Fruit fly (Drosophila melanogaster): ENCODE measurements around the gene Fancm.

Gene Fancm

DNA sequence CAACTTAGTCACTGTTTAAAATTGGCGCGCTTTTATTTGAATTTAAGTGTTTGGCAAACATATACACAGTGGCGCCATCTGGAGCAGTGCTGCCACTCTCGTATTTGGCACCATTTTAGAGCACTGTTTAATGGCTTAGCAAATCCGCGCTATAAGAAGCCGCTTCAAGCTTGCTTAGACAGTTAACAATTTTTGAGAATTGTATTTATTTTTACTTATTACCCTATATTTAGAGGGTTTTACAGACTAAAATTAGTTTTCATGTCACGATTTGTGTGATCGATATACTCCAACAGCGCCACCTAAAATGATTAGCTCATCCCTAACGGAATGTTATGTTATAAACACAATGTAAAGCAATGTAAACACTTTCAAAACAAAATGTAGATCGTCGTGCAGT is at the start of gene Fancm:
Gene Fancm (plus strand): TSS at position 366 of the 400 bp plus-strand sequence.
- TF ChIP-seq noc (tag; optimal IDR thresholded peaks at IDR 0.05) = no peak

DNA sequence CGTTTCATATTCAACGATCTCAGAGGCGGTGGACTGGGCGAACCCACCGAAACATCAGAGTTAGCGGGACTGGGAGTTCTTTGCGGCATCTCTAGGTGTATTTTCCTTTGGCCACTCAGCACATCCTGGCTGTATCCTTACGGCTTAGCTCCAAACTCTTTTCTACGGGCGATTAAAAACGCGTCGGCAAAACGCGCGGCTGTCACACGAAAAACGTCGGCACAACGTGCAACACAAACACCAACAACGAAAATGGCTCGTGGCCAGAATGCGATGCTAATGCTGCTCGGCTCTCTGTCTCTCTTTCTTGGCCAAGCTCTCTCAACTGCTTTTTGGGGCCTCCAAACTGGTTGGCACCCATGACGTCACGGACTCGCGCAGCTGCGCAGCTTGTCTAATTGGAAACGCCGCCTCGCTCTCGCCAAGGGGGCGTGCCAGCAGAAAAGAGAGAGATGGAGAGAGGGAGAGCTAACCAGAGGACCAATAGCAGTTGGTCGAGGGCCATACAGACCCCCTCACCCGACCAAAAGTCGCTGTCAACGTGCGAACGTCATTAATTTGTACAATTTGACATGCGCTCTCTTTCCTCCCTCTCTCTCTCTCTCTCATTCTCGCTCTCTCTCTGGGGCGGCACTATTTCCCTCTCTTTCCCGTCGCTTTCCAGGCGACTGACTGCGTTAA is 48.1 kb upstream of the Fancm start, which contains the start of gene lbl:
Gene lbl (minus strand): TSS at position 255 of the 681 bp plus-strand sequence.
- no peak for TF ChIP-seq noc (tag; optimal IDR thresholded peaks at IDR 0.05)

DNA sequence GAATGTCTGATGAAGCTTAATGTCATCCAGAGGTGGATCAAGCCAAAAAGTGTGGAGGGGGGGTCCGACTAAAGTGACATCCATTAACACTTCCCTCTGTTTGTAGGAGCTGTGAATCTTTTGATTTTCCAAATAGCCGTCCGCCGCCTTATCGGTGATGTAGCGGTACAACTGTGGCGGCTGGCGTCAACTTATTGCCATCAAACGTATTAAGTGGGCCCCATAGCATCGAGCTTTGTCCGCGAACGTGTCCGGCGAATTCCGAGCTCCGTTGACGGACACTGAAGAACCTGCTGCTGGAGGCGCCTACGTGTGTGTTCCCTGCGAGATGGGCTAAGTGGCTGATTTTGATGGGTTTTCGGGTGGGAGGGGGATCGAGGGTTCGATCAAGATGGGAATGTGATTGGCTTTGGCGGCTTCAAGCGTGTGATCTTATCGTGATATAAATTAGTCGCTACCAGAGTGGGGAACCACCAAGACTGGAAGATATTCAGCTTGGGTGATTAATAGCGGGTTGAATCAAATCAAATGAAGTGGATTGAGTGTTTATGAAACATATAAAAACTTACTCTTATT is 44.5 kb upstream of the Fancm start:
- TF ChIP-seq noc (tag; optimal IDR thresholded peaks at IDR 0.05) = no peak

DNA sequence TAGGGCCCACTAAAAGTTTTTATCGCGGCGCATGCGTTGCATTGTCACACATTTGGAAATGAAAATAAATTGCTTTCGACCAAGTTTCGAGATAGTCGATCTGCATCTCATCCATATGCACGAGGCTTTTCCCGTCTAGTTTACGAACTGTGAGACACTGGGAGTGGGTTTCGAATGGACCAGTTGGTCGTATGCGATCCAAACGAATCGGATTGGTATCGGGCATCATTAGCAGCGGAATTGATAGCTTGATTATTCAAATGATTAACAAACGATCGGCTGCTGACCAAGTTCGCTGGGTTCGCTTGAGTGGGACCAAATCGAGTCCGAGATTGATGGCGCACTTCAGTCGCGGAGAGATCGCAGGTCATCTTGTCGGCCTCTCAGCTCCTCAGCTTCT is 42.0 kb upstream of the Fancm start:
- no peak for TF ChIP-seq noc (tag; optimal IDR thresholded peaks at IDR 0.05)

DNA sequence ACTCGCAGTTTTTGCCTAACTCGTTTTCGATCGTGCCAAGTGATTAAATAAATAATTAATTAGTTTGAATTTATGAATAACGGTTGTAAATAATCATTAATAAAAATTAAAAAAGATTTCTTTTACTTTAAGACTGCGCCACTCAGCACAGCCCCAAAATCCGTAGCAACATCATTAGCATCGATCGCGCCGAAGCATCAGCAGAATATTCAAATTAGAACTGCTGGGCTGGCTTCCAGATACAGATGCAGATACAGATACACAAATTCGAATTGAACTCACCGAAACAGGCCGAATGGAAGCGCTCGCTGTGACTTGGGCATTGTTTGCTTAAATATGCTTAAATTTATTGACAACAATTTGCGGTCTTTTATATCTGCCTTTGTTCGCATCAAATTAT is 41.4 kb upstream of the Fancm start:
- TF ChIP-seq noc (tag; optimal IDR thresholded peaks at IDR 0.05) = no peak

DNA sequence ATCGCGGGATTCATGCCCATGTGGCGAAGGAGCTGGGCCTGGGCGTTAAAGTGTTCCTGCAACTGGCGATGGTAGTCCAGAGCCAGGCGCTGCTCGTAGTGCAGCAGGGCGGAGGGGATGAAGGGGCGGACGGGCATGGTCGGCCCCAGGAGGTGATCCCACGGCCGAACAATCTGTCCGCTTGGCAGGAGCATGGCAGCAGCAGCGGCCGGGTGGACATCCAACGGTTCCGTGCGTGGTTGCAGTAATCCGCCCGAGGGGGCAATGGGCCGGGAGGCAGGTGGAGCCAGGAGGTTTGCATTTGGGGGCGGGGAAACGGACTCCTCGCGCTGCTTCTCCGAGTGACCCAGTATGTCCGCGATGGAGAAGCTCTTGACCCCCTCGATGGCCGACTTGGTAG is 36.8 kb upstream of the Fancm start:
- TF ChIP-seq noc (tag; optimal IDR thresholded peaks at IDR 0.05) = no peak

DNA sequence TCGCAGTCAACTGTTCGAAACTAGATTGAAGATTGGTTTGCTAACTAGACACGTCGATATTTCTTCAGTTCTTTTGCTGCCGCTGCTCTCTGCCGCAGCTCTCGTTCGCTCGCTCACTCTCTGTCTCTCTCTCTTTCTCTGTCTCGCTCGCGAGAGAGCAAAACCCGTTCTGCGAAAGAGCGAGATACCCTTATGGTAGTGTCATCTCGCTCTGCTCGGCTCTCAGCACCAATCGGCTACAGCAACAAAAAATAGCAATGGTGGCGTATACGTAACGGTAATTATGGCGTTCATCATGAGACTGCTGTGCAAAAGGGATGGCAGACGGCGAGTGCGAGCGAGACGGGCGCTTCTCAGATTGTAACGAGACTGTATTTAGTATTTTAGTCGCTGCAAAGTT is 35.8 kb upstream of the Fancm start, which contains the start of gene lbe:
Gene lbe (minus strand): TSS at position 204 of the 400 bp plus-strand sequence.
- TF ChIP-seq noc (tag; optimal IDR thresholded peaks at IDR 0.05) = no peak

DNA sequence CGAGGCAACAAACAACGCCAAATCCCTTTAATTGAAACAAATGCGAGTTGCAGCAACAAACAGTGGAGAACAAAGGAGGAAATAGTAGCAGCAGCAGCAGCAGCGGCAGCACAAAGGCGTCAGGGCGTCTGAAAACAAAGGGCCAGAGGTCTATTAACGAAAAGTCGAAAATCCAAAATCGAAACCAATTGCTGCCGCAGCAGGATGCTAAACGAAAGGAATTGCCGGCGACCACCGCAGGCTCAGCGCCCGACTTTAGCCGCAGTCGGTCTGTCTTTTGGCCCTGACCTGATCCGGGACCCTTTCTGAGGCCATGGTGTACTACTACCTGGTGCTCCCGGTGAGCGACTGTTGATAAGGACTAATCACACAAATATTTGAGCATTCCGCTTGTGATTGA is 34.5 kb upstream of the Fancm start:
- no peak for TF ChIP-seq noc (tag; optimal IDR thresholded peaks at IDR 0.05)

DNA sequence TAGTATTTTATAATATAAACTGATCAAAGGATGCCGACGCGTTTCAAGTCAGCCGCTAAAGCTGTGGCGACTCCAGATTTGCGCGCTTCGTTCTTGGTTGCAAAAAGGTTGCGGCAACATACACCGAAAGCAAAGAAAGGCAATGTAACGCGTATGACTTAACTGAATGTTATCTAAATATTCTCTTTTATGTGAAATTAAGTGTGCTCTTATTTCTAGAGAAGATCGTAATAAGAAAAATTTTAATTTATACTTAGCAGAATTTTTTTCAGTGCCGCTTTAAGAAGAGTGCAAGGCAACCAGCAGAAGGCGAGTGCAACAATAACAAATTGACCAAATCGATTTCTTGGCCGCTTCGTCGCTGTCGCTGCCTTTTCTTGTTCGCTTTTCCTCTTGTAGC is 30.0 kb upstream of the Fancm start:
- no peak for TF ChIP-seq noc (tag; optimal IDR thresholded peaks at IDR 0.05)

DNA sequence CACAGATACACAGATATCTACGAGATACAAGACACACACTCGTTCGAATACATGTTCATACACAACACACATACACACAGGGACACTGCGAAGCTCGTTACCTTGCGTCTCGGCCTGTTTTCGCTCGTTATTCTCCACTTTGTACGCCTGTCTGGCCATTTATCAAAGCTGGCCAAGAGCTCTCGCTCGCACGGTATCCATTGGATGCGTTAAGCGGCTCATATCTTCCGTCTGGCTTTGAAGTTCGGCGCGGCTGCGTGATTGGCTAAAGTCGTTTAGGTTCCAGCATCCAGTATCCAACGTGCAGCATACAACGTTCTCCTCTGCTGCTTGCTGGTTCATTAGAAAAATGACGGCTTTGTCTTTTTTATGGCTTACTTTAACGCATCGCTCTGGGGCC is 25.4 kb upstream of the Fancm start:
- TF ChIP-seq noc (tag; optimal IDR thresholded peaks at IDR 0.05) = no peak

DNA sequence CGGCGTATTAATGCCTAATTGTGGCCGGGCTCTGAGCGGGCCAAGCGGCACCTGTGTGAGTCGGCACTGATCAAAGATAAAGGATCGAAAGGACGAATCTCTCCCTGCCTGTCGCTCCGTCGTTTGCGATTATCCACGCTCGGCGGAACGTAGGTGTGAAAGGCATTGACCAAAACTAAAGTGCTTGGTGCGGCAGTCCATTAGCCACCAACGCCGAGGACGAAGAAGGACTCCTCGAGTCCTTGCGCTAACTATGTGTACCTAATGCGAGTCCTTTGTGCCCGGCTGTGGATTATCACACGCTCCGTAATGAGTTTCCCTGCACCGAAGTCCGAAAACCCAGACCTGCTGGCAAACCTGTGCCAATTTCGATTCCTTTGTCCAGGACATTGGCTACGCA is 23.7 kb upstream of the Fancm start:
- no peak for TF ChIP-seq noc (tag; optimal IDR thresholded peaks at IDR 0.05)

DNA sequence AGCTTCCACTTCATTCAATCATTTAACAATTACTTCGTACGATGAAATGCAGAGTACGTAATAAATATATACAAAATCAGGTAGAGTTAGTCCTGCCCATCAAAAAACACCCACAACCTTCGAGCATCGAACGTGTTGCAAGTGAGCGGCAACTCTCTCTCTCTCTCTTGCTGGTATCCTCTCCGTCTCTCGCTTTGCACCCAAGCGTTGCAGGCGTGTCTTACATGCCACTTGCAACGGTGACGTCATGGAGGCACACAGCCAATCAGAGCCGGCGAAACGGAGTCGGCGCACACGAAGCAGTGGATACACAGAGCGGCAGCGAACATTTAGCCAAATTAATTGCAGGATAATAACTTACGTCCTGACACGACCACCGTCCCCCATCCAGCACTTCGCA is 22.2 kb upstream of the Fancm start:
- no peak for TF ChIP-seq noc (tag; optimal IDR thresholded peaks at IDR 0.05)

DNA sequence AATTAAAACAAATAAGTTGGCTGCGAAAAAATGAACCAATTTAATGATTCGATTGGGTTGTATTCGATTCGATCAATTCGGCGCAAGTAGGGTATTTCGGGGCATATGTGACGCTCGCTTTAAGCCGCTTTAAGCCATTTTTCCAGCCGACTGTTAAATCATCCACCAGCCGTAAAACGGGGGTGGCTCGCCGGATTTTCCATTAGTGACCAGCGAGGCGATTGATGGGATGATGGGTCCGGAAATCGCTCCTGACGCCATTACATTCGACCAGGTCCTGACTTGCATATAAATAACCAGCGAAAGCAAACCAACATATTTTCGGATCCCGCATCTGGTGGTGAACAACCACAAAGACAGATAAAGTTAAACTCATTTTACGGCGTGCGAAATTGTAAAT is 11.9 kb upstream of the Fancm start:
- TF ChIP-seq noc (tag; optimal IDR thresholded peaks at IDR 0.05) = no peak

DNA sequence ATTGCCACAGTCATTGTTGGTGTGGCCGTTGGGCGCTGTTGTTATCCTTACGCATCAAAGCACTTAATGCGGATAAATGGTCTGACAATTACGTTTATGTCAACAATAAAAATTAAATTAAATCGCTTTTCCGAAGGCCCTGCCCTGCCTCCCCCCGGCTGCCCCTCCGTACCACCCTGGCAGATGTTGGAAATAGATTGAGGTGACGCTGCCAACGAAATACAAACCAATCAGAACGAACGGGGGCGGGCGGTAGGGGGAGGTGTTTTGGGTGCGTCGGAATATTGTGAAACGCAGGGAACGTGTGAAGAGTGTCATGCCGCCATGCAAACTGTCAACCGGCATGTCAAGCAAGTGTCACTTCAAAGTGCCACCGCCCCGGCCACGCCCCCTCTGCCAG is 10.9 kb upstream of the Fancm start:
- TF ChIP-seq noc (tag; optimal IDR thresholded peaks at IDR 0.05) = no peak

DNA sequence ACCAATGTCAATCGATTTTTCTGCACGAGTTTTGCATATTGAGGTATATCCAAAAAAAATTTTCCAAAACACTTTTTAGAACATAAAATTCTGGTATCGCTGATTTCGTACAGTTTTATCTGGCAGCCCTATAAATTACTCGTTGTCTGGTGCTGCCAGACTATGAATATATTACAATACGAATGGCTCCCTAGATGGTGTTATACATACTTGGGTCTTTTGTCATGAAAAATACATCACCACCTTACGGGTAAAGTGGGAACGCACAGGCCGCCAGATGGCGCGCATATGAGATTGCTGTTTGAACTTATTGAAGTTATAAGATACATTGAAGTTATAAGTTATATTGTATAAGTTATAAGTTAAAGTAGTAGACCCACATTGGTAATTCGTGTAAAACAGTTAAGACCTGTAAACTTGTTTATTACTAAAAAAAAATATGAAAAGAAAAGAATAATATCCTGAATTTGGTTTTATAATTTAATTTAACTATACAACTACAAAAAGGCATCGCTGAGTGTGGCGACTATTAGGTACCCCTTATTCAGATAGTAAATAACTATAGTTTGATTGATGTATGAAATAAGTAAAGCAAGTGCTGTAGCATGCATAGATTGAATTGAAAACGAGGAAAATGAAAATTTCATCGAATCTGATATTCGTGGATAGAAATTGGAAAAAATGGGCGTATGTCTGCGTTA is 5.7 kb downstream of the Fancm start:
- no peak for TF ChIP-seq noc (tag; optimal IDR thresholded peaks at IDR 0.05)

DNA sequence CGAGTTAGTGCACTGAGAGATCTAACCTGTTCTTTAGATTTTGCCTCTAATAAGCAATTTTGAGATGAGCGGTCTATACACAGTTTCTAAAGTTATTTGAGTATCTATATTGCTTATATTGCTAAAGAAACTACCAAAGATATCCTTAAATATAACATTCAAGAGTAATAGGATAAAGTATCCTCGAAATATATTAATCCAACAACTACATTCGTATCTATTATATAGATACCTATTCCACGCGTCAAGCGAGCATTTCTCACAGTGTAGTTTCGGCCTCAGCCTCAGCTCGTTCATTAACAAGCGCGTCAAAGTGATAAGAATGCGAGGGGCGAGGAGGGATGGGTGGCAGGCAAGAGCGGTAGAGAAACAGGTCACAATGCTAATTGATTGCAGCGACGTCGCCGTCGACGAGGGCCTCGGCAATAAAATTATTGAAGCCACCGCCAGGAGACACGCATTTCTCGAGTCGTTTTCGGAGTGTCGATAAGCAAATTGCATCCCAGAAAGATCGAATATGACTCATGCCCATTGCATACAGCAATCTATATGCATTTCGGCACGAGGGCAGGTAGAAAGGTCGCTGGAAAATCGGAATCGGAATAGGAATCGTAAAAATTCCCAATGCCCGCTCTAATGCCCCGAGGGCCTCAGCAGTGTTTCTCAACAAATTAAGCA is 11.6 kb downstream of the Fancm start:
- TF ChIP-seq noc (tag; optimal IDR thresholded peaks at IDR 0.05) = no peak
